Worm (Caenorhabditis elegans) whole organism, late embryonic: Measurements from ENCODE around the gene C42C1.3.

Experiments used
- T23F11.4 ChIP-seq: fragments of 200-800 bp; sonication (Bioruptor generic); optimal IDR thresholded peaks from 2 replicates; lab custom pipeline; 2018; ENCODE audit warnings: mild to moderate bottlenecking, missing genetic modification characterization, missing compliant biosample characterization
- Y22D7AL.16 ChIP-seq: sonication (generic microtip); optimal IDR thresholded peaks from 2 replicates; lab custom pipeline; 2016; ENCODE audit warnings: missing genetic modification characterization, missing compliant biosample characterization
- ceh-18 ChIP-seq: sonication (generic microtip); optimal IDR thresholded peaks from 2 replicates; lab custom pipeline; 2016; ENCODE audit warnings: missing genetic modification characterization, missing compliant biosample characterization
- ceh-19 ChIP-seq: fragments of 200-800 bp; sonication (Bioruptor generic); optimal IDR thresholded peaks from 2 replicates; lab custom pipeline; 2018; ENCODE audit warnings: mild to moderate bottlenecking, missing genetic modification characterization, missing compliant biosample characterization
- ceh-2 ChIP-seq: sonication (generic microtip); optimal IDR thresholded peaks from 2 replicates; lab custom pipeline; 2016; ENCODE audit warnings: missing genotype, missing genetic modification characterization, missing compliant biosample characterization
- ceh-22 ChIP-seq: sonication (generic microtip); optimal IDR thresholded peaks from 2 replicates; lab custom pipeline; 2017; ENCODE audit warnings: missing biosample characterization, missing genetic modification characterization
- ceh-24 ChIP-seq: sonication (generic microtip); optimal IDR thresholded peaks from 2 replicates; lab custom pipeline; 2016; ENCODE audit warnings: mild to moderate bottlenecking, missing genetic modification characterization, missing compliant biosample characterization
- ceh-31 ChIP-seq: sonication (generic microtip); optimal IDR thresholded peaks from 2 replicates; lab custom pipeline; 2016; ENCODE audit warnings: missing genetic modification characterization, missing compliant biosample characterization
- ceh-34 ChIP-seq: sonication (generic microtip); optimal IDR thresholded peaks from 2 replicates; lab custom pipeline; 2016; ENCODE audit warnings: mild to moderate bottlenecking, missing genetic modification characterization, missing compliant biosample characterization
- ceh-48 ChIP-seq: sonication (generic microtip); optimal IDR thresholded peaks from 2 replicates; lab custom pipeline; 2016; ENCODE audit warnings: missing genetic modification characterization, inconsistent platforms, missing compliant biosample characterization
- ceh-6 ChIP-seq: fragments of 200-800 bp; sonication (Bioruptor generic); optimal IDR thresholded peaks from 2 replicates; lab custom pipeline; 2018; ENCODE audit warnings: mild to moderate bottlenecking, missing genetic modification characterization, missing compliant biosample characterization
- dve-1 ChIP-seq: sonication (generic microtip); optimal IDR thresholded peaks from 2 replicates; lab custom pipeline; 2017; ENCODE audit warnings: antibody characterized with exemption, mild to moderate bottlenecking, missing genetic modification characterization, missing compliant biosample characterization
- elt-2 ChIP-seq: sonication (generic microtip); optimal IDR thresholded peaks from 2 replicates; lab custom pipeline; 2016; ENCODE audit warnings: missing genetic modification reagents, missing genetic modification characterization, missing compliant biosample characterization
- elt-4 ChIP-seq: sonication (generic microtip); optimal IDR thresholded peaks from 2 replicates; lab custom pipeline; 2016; ENCODE audit warnings: missing genetic modification characterization, missing compliant biosample characterization
- ets-4 ChIP-seq: sonication (generic microtip); optimal IDR thresholded peaks from 2 replicates; lab custom pipeline; 2016; ENCODE audit warnings: missing genetic modification characterization, missing compliant biosample characterization
- fax-1 ChIP-seq: sonication (generic microtip); optimal IDR thresholded peaks from 2 replicates; lab custom pipeline; 2016; ENCODE audit warnings: missing genotype, missing genetic modification characterization, missing compliant biosample characterization
- hlh-13 ChIP-seq: fragments of 200-800 bp; sonication (Bioruptor generic); optimal IDR thresholded peaks from 2 replicates; lab custom pipeline; 2018; ENCODE audit warnings: mild to moderate bottlenecking, missing genetic modification characterization, missing compliant biosample characterization
- hlh-30 ChIP-seq: sonication (generic microtip); optimal IDR thresholded peaks from 2 replicates; lab custom pipeline; 2017; ENCODE audit warnings: antibody characterized with exemption, missing genetic modification characterization, missing compliant biosample characterization; ENCODE audit not compliant: insufficient read depth
- hlh-8 ChIP-seq: sonication (generic microtip); optimal IDR thresholded peaks from 2 replicates; lab custom pipeline; 2016; ENCODE audit warnings: missing genotype, missing genetic modification characterization, missing compliant biosample characterization
- lim-6 ChIP-seq: sonication (generic microtip); optimal IDR thresholded peaks from 2 replicates; lab custom pipeline; 2016; ENCODE audit warnings: missing genetic modification characterization, missing compliant biosample characterization
- mec-3 ChIP-seq: sonication (generic microtip); optimal IDR thresholded peaks from 2 replicates; lab custom pipeline; 2016; ENCODE audit warnings: borderline replicate concordance, missing genetic modification characterization, missing compliant biosample characterization
- nfya-1 ChIP-seq: sonication (generic microtip); optimal IDR thresholded peaks from 2 replicates; lab custom pipeline; 2017; ENCODE audit warnings: missing genetic modification characterization, mild to moderate bottlenecking, missing compliant biosample characterization, antibody characterized with exemption, moderate library complexity
- nhr-11 ChIP-seq: fragments of 150-350 bp; optimal IDR thresholded peaks from 2 replicates; lab custom pipeline; 2014; ENCODE audit warnings: missing biosample characterization, missing genetic modification characterization
- nhr-232 ChIP-seq: sonication (generic microtip); optimal IDR thresholded peaks from 2 replicates; lab custom pipeline; 2016; ENCODE audit warnings: missing genetic modification characterization, missing compliant biosample characterization
- npax-4 ChIP-seq: sonication (generic microtip); optimal IDR thresholded peaks from 2 replicates; lab custom pipeline; 2016; ENCODE audit warnings: missing genetic modification characterization, missing compliant biosample characterization
- pag-3 ChIP-seq: sonication (generic microtip); optimal IDR thresholded peaks from 2 replicates; lab custom pipeline; 2016; ENCODE audit warnings: missing compliant biosample characterization, missing genetic modification characterization, borderline replicate concordance
- pax-1 ChIP-seq: fragments of 150-350 bp; optimal IDR thresholded peaks from 2 replicates; lab custom pipeline; 2014; ENCODE audit warnings: missing biosample characterization, missing genetic modification characterization
- pha-4 ChIP-seq: fragments of 150-350 bp; optimal IDR thresholded peaks from 2 replicates; lab custom pipeline; 2018; ENCODE audit warnings: missing biosample characterization, missing genetic modification reagents, missing genetic modification characterization
- pqm-1 ChIP-seq: sonication (generic microtip); optimal IDR thresholded peaks from 2 replicates; lab custom pipeline; 2016; ENCODE audit warnings: missing genetic modification characterization, missing compliant biosample characterization
- pros-1 ChIP-seq: fragments of 150-350 bp; optimal IDR thresholded peaks from 2 replicates; lab custom pipeline; 2014; ENCODE audit warnings: missing biosample characterization, missing genetic modification reagents, missing genetic modification characterization
- ref-2 ChIP-seq: sonication (generic microtip); optimal IDR thresholded peaks from 2 replicates; lab custom pipeline; 2016; ENCODE audit warnings: missing genetic modification characterization, missing compliant biosample characterization
- sox-4 ChIP-seq: sonication (generic microtip); optimal IDR thresholded peaks from 2 replicates; lab custom pipeline; 2017; ENCODE audit warnings: mild to moderate bottlenecking, missing genetic modification characterization, inconsistent platforms, missing compliant biosample characterization
- syd-9 ChIP-seq: sonication (generic microtip); optimal IDR thresholded peaks from 2 replicates; lab custom pipeline; 2016; ENCODE audit warnings: mild to moderate bottlenecking, missing genetic modification characterization, moderate library complexity, missing compliant biosample characterization
- tbx-2 ChIP-seq: sonication (generic microtip); optimal IDR thresholded peaks from 2 replicates; lab custom pipeline; 2016; ENCODE audit warnings: missing genetic modification characterization, missing compliant biosample characterization
- ttx-3 ChIP-seq: sonication (generic microtip); optimal IDR thresholded peaks from 2 replicates; lab custom pipeline; 2016; ENCODE audit warnings: missing genetic modification reagents, missing genetic modification characterization, missing compliant biosample characterization
- unc-42 ChIP-seq: sonication (generic microtip); optimal IDR thresholded peaks from 2 replicates; lab custom pipeline; 2016; ENCODE audit warnings: missing genotype, missing genetic modification characterization, missing compliant biosample characterization
- unc-55 ChIP-seq: sonication (generic microtip); optimal IDR thresholded peaks from 2 replicates; lab custom pipeline; 2017; ENCODE audit warnings: missing biosample characterization, missing genetic modification reagents, missing genetic modification characterization
- zip-5 ChIP-seq: sonication (generic microtip); optimal IDR thresholded peaks from 2 replicates; lab custom pipeline; 2016; ENCODE audit warnings: missing genetic modification characterization, missing compliant biosample characterization

Gene C42C1.3

DNA sequence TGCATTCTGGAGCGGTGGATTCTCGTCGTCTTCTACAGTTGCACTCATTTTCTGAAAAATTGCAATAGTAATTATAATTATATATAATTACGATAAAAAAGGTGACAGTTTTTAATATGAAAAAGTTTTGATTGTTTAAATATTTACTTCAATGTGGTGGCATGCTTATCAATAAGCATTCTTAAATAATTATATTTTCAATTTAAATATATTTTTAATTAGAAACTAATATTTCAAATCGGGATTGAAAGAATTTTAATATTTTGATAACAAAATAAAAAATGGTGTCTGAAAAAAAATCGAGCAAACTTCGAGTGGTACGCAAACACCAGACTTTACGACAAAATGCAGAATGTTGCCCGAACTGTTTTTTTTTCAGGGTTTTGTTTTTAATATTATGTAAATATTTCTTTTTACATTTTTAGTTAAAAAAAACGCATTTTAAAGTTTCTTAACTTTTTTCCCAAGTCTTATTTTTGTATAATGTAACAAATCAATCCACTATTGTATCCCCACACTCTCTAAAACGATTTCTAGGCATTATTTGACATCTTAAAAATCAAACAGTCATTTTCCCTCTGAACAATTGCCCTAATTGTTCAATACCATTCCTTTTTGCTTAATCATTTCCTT lies 12.0 kb upstream of the C42C1.3 start, which contains the start of the genes C42C1.12 and C42C1.19:
C42C1.12 (minus strand) TSS at position 51 of the 633 bp plus-strand sequence.
C42C1.19 (plus strand) TSS at position 583 of the 633 bp plus-strand sequence.
- TF ChIP-seq pax-1 (tag; lab: Kevin White, UChicago), result no peak
- no peak for TF ChIP-seq ceh-2 (tag; lab: Kevin White, UChicago)
- TF ChIP-seq unc-42 (tag; lab: Kevin White, UChicago), result no peak
- no peak for TF ChIP-seq unc-55 (GFP tag; lab: Kevin White, UChicago)
- TF ChIP-seq dve-1 (tag; lab: Kevin White, UChicago), result no peak
- no peak for TF ChIP-seq ceh-19 (GFP tag; lab: Kevin White, UChicago)
- TF ChIP-seq ref-2 (tag; lab: Kevin White, UChicago), result no peak
- no peak for TF ChIP-seq Y22D7AL.16 (tag; lab: Kevin White, UChicago)
- no peak for TF ChIP-seq lim-6
- no peak for TF ChIP-seq nhr-11
- no peak for TF ChIP-seq ttx-3 (tag; lab: Kevin White, UChicago)
- no peak for TF ChIP-seq pros-1 (tag; lab: Kevin White, UChicago)
- TF ChIP-seq sox-4, result no peak

DNA sequence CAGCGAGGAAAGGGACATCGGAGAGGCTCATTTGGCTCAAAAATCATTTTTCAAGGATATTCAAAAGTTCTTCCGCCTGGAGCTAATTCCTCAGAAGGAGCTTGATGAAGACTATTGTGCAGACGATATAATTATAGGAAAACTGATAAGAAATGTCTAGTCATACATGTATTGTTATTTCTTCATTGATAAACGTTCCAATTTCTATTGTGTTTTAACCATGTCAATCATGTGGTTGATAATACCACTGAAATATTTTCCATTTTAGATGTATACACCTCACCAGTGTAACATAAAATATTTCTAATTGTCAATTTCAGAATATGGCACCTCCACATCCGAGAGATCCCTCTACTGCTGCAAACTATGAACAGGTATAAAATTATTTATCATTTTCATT lies 9.0 kb upstream of the C42C1.3 start, which contains the start of gene ltah-1.1:
ltah-1.1 (plus strand) TSS at position 283 of the 400 bp plus-strand sequence.
- TF ChIP-seq mec-3 (tag; lab: Kevin White, UChicago) (no peak), pqm-1 (no peak), elt-2 (tag; lab: Kevin White, UChicago) (peak; percentile 16)
- TF ChIP-seq, all 69 proteins: peak for 1

DNA sequence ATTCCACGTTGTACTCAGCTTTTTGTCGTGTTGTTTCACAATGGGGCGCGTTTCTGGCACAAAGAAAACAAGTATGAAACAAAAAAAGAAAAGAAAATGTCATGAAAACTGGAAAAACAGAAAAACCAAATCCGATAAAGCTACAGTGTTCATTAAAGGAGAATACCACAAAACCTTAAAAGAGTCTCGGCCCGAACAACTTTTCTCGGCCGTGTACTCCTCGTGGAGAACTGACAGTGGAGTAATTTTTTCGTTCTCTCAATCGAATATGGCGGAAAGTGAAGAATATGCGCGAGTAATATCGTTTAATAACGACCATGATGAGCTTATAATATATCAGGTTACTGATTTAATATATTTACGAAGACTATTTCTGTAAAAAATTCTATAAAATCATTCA lies 8.2 kb upstream of the C42C1.3 start, which contains the start of the genes tag-335 and vkmt-1:
tag-335 (minus strand) TSS at position 88 of the 400 bp plus-strand sequence.
vkmt-1 (plus strand) TSS at position 219 of the 400 bp plus-strand sequence.
- TF ChIP-seq ref-2 (tag; lab: Kevin White, UChicago), result no peak
- TF ChIP-seq zip-5 (tag; lab: Kevin White, UChicago), result no peak
- no peak for TF ChIP-seq ets-4 (tag; lab: Kevin White, UChicago)
- TF ChIP-seq pha-4 (tag; lab: Kevin White, UChicago), result no peak
- TF ChIP-seq nfya-1, result no peak
- no peak for TF ChIP-seq ceh-22
- no peak for TF ChIP-seq ceh-19 (GFP tag; lab: Kevin White, UChicago)
- no peak for TF ChIP-seq unc-55 (GFP tag; lab: Kevin White, UChicago)

DNA sequence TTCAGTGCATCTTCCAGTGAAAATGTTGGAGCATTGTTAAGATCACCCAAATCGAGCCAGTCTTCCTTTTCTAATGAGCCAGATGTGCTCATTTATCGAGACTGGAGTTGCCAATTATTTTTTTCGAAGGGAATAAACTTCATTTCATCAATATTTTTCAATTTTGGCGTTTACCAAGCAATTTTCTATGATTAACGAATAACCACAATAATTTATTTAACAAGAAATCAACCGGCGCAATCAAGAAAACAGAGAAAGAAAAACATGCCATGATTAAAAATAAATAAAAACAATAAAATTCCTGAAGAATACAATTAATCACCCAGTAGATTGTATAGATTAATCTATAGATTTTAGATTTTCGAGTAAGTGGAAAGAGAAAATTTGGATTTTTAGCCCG lies 5.6 kb upstream of the C42C1.3 start, which contains the start of gene vps-8:
vps-8 (minus strand) TSS at position 101 of the 400 bp plus-strand sequence.
- TF ChIP-seq pax-1 (tag; lab: Kevin White, UChicago) (no peak), ceh-19 (GFP tag; lab: Kevin White, UChicago) (no peak), nhr-232 (no peak), elt-4 (no peak)

DNA sequence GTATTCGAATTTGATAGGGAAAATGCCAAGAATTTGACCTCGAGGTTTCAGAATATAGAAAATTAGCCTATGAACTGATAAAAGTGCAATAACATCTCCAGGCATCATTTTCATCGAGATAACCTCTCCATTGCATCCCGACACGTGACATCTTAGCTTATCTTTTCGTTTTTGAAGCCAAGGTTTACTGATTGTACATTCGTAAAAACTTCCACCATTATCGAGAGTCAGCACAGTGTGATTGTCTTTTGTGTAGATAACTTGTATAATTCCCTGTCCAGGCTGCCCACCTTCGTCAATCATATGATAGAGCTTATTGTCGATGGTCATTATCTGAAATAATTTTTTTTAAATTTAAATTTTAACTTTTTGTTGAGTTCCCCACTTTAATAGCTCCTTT lies 4.1 kb upstream of the C42C1.3 start:
- TF ChIP-seq ceh-2 (tag; lab: Kevin White, UChicago) (no peak), syd-9 (tag; lab: Kevin White, UChicago) (no peak), pag-3 (tag; lab: Kevin White, UChicago) (no peak), elt-2 (tag; lab: Kevin White, UChicago) (no peak), nhr-11 (no peak), npax-4 (tag; lab: Kevin White, UChicago) (no peak), fax-1 (no peak)

DNA sequence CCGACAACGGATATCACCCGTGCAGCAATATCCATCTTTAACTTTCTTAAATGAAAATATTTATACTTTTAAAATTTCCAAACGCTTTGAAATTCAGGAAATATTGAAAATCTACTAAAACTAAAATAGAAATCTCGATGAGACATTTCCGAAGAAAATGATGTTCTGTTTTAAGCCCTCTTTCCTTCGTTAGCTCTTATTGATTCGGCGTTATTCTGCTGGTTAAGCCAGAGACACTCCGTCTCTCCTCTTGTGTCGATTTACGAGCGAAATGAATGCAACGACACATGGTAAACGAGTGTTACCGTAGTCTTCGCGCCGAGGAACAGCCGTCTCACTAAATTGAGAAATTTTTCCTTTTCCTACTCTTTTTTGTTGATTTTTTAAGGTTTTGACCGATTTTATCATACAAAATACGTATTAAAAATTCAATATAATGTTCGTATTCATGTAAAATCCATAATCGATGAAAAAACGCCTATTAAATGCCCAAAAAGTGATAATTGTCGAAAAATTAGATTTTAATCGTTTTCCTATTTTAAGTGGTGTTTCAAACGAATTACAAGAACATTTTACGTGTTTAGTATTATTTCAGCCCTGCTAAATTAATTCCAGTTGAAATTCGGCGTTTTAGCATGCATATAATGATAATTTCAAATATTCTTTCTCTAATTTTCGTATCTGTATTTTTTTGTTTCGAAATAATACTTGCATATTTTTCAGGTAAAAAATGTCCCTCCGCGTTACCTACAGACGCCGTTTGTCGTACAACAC lies 1.8 kb downstream of the C42C1.3 start, which contains the start of the genes ppm-1.H and rpl-34:
ppm-1.H (minus strand) TSS at position 51 of the 774 bp plus-strand sequence.
rpl-34 (plus strand) TSS at position 724 of the 774 bp plus-strand sequence.
- TF ChIP-seq pax-1 (tag; lab: Kevin White, UChicago) (peak; percentile 50), unc-42 (tag; lab: Kevin White, UChicago) (peak; percentile 57), unc-55 (GFP tag; lab: Kevin White, UChicago) (peak; percentile 58), tbx-2 (tag; lab: Kevin White, UChicago) (peak; percentile 36), zip-5 (tag; lab: Kevin White, UChicago) (peak; percentile 39), hlh-30 (tag; lab: Kevin White, UChicago) (peak; percentile 33), ceh-34 (tag; lab: Kevin White, UChicago) (peak; percentile 39), ceh-6 (GFP tag; lab: Kevin White, UChicago) (no peak), ttx-3 (tag; lab: Kevin White, UChicago) (peak; percentile 14), ceh-24 (tag; lab: Kevin White, UChicago) (no peak), nfya-1 (peak; percentile 84), ceh-48 (tag; lab: Kevin White, UChicago) (peak; percentile 51), hlh-13 (GFP tag; lab: Kevin White, UChicago) (no peak), hlh-8 (peak; percentile 34), T23F11.4 (GFP tag; lab: Kevin White, UChicago) (no peak), ceh-18 (tag; lab: Kevin White, UChicago) (peak; percentile 21), ceh-31 (tag; lab: Kevin White, UChicago) (peak; percentile 64)
- TF ChIP-seq, all 69 proteins: peak for 13
